Fruit fly (Drosophila melanogaster) whole organism, embryonic: ENCODE measurements around the gene CG18171.

Source experiments
- CG14710 ChIP-seq: fragments of 200-800 bp; sonication (Bioruptor generic); optimal IDR thresholded peaks from 3 replicates; lab custom pipeline; 2019; ENCODE audit warnings: missing biosample characterization, mild to moderate bottlenecking, missing genetic modification characterization, moderate library complexity
- Dp ChIP-seq: fragments of 200-800 bp; sonication (Bioruptor generic); optimal IDR thresholded peaks from 2 replicates; lab custom pipeline; 2018; ENCODE audit warnings: missing biosample characterization, mild to moderate bottlenecking, missing genetic modification characterization, moderate library complexity
- Ets65A ChIP-seq: fragments of 200-800 bp; sonication (Bioruptor generic); peaks from one replicate; lab custom pipeline; 2016; ENCODE audit warnings: missing biosample characterization, missing genetic modification characterization
- HLH3B ChIP-seq: fragments of 200-800 bp; sonication (Bioruptor generic); IDR thresholded peaks from 2 replicates; pipeline ENCODE4 v1.3.6; 2022; ENCODE audit warnings: missing biosample characterization, missing genetic modification characterization
- Sin3A ChIP-seq: fragments of >200 bp; optimal IDR thresholded peaks from 2 replicates; lab custom pipeline; 2018

The CG18171 gene

dm6 chr3L:1672627-1673026, 50.3 kb downstream of the CG18171 start, which contains the start of gene CG13930:
Gene CG13930 (minus strand): TSS chr3L:1672727.
- no peak for TF ChIP-seq HLH3B
- TF ChIP-seq Ets65A (GFP tag; lab: Kevin White, UChicago): peak; percentile 26
- TF ChIP-seq Dp: no peak
- TF ChIP-seq CG14710: no peak
- TF ChIP-seq Sin3A (lab: Kevin White, UChicago): no peak
